Worm (Caenorhabditis elegans) whole organism, L4/young adult: Measurements from ENCODE around the gene srw-73.

Experiments
- W03F9.2 ChIP-seq: fragments of 150-350 bp; optimal IDR thresholded peaks from 2 replicates; lab custom pipeline; 2014; ENCODE audit warnings: missing biosample characterization, missing genetic modification characterization
- him-1 ChIP-seq: sonication (generic microtip); optimal IDR thresholded peaks from 2 replicates; lab custom pipeline; 2016; ENCODE audit warnings: missing genotype, missing genetic modification reagents, missing genetic modification characterization, missing compliant biosample characterization

- TF ChIP-seq him-1 (tag; lab: Kevin White, UChicago), result no peak
- TF ChIP-seq W03F9.2 (tag; lab: Kevin White, UChicago), result no peak
Observed at ce11 chrV:16596102-16596501, 7.8 kb upstream of the srw-73 start.
